Fruit fly (Drosophila melanogaster) S2 (cell line): ENCODE data around the gene Ppat-Dpck.

Experiments used
- CG8478 ChIP-seq: fragments of >200 bp; optimal IDR thresholded peaks from 2 replicates; lab custom pipeline; 2018
- CTCF ChIP-seq, 2 experiments: fragments of >200 bp; optimal IDR thresholded peaks; 2 replicates each; lab custom pipeline; 2018

Gene Ppat-Dpck

dm6 chr3L:5753605-5754365 is 14.8 kb downstream of the Ppat-Dpck start:
- TF ChIP-seq CG8478 (no peak), CTCF (optimal IDR thresholded peaks at IDR 0.05; lab: Kevin White, UChicago) (no peak)

dm6 chr3L:5752903-5753604 is 15.5 kb downstream of the Ppat-Dpck start, which contains the start of gene Usp47:
Usp47 (plus strand) TSS chr3L:5752973.
- TF ChIP-seq CTCF (optimal IDR thresholded peaks at IDR 0.05; lab: Kevin White, UChicago) (peak in 1 of 2 experiments; percentile 26), CG8478 (no peak)

- TF ChIP-seq CTCF (optimal IDR thresholded peaks at IDR 0.05; lab: Kevin White, UChicago), result peak in 1 of 2 experiments; percentile 13
- TF ChIP-seq CG8478, result no peak
Measured at dm6 chr3L:5751740-5752579, 16.6 kb downstream of the Ppat-Dpck start, which contains the start of gene DnaJ-1. DnaJ-1 (minus strand) TSS chr3L:5752189.

- TF ChIP-seq CTCF (optimal IDR thresholded peaks at IDR 0.05; lab: Kevin White, UChicago) (no peak), CG8478 (no peak)
Measured at dm6 chr3L:5751417-5751739, 17.2 kb downstream of the Ppat-Dpck start.

- TF ChIP-seq CTCF (optimal IDR thresholded peaks at IDR 0.05; lab: Kevin White, UChicago) (peak; percentile 86 to 96), CG8478 (no peak)
Measured at dm6 chr3L:5749616-5750336, 18.8 kb downstream of the Ppat-Dpck start.

dm6 chr3L:5731639-5732038 is 37.0 kb downstream of the Ppat-Dpck start:
- TF ChIP-seq CG8478, result no peak
- TF ChIP-seq CTCF (optimal IDR thresholded peaks at IDR 0.05; lab: Kevin White, UChicago), result no peak
